Comparison of ENCODE assay signal across 5 worm cellular contexts in the genomic region with DNA sequence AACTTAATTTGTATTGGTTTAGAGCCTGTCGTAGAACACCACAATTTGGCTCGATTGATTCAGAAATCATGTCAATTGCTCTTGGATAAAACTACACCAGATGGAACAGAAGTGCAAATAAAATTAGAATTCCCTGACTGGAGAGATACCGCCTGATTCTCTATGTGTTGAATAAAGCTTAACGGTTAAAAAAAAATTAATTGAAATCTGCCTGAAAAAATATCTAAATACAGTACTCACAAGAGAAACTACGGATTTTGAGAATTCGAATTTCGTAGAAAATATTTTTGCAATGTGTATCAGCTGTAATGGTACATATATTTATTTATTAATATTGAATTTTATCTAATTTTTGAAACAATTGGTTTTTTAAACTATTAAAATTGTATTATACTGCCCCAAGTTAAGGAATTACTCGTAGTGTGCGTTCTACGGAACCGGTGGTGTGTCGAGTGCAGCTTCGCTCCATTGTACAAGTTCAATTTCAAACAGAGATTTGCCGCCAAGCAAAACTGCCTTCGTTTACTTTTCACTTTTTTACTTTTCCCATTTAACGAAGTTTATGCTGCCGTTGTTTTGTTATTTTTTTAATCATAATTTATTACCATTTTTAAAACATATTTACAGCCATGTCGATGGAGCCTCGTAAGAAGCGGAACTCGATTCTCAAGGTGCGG.
TF ChIP-seq lines count a peak whose summit lies in the region.

A gene (plus strand): TSS at position 626 of the 677 bp plus-strand sequence.

TF ChIP-seq in whole organism, L1 larva, 84 proteins besides CTCF, POLR2A, EP300 and RAD21 (continues in another document):
- TF ChIP-seq fkh-4 (tag; optimal IDR thresholded peaks at IDR 0.05; lab: Kevin White, UChicago; ENCODE audit: borderline replicate concordance) (peak; percentile 5), ets-5 (GFP tag; IDR thresholded peaks at IDR 0.05; lab: Robert Waterston, UW) (no peak), unc-130 (tag; optimal IDR thresholded peaks at IDR 0.05; lab: Kevin White, UChicago) (no peak), C34B4.2 (tag; optimal IDR thresholded peaks at IDR 0.05; lab: Kevin White, UChicago) (no peak), elt-2 (tag; optimal IDR thresholded peaks at IDR 0.05; lab: Kevin White, UChicago) (no peak), C04F5.9 (tag; optimal IDR thresholded peaks at IDR 0.05; lab: Kevin White, UChicago) (no peak), nhr-20 (tag; optimal IDR thresholded peaks at IDR 0.05; lab: Kevin White, UChicago) (peak; percentile 27), lin-35 (GFP tag; optimal IDR thresholded peaks at IDR 0.05; lab: Kevin White, UChicago) (peak; percentile 77 to 94), nhr-12 (tag; optimal IDR thresholded peaks at IDR 0.05; lab: Kevin White, UChicago) (no peak), unc-30 (tag; optimal IDR thresholded peaks at IDR 0.05; lab: Kevin White, UChicago) (no peak), aly-2 (tag; optimal IDR thresholded peaks at IDR 0.05; lab: Kevin White, UChicago) (no peak), tbx-2 (tag; optimal IDR thresholded peaks at IDR 0.05; lab: Kevin White, UChicago) (no peak), ama-1 (optimal IDR thresholded peaks at IDR 0.05; lab: Kevin White, UChicago) (no peak), C16A3.4 (tag; optimal IDR thresholded peaks at IDR 0.05; lab: Kevin White, UChicago) (peak; percentile 82), ztf-4 (tag; optimal IDR thresholded peaks at IDR 0.05; lab: Kevin White, UChicago) (no peak), lin-14 (GFP tag; optimal IDR thresholded peaks at IDR 0.05; lab: Kevin White, UChicago) (peak; percentile 46)

TF ChIP-seq in whole organism, L3 larva, 47 proteins besides CTCF, POLR2A, EP300 and RAD21 (continues in another document):
- TF ChIP-seq nhr-23 (tag; optimal IDR thresholded peaks at IDR 0.05; lab: Kevin White, UChicago) (peak; percentile 51), skn-1 (tag; optimal IDR thresholded peaks at IDR 0.05; lab: Kevin White, UChicago) (no peak), nfya-1 (tag; optimal IDR thresholded peaks at IDR 0.05; lab: Kevin White, UChicago; ENCODE audit: insufficient read depth) (peak; percentile 52), daf-12 (tag; optimal IDR thresholded peaks at IDR 0.05; lab: Kevin White, UChicago) (no peak), ceh-16 (tag; optimal IDR thresholded peaks at IDR 0.05; lab: Kevin White, UChicago) (no peak), nhr-67 (tag; optimal IDR thresholded peaks at IDR 0.05; lab: Kevin White, UChicago) (no peak), ztf-11 (tag; optimal IDR thresholded peaks at IDR 0.05; lab: Kevin White, UChicago) (no peak), jun-1 (tag; optimal IDR thresholded peaks at IDR 0.05; lab: Kevin White, UChicago) (peak; percentile 6), snpc-4 (tag; optimal IDR thresholded peaks at IDR 0.05; lab: Kevin White, UChicago) (no peak), fkh-10 (GFP tag; optimal IDR thresholded peaks at IDR 0.05; lab: Kevin White, UChicago) (no peak), tbx-2 (tag; optimal IDR thresholded peaks at IDR 0.05; lab: Kevin White, UChicago) (no peak), nhr-77 (tag; optimal IDR thresholded peaks at IDR 0.05; lab: Kevin White, UChicago) (no peak), egl-27 (tag; optimal IDR thresholded peaks at IDR 0.05; lab: Kevin White, UChicago) (no peak), zag-1 (tag; optimal IDR thresholded peaks at IDR 0.05; lab: Kevin White, UChicago) (no peak), nhr-43 (tag; optimal IDR thresholded peaks at IDR 0.05; lab: Kevin White, UChicago; ENCODE audit: poor library complexity, severe bottlenecking) (no peak), sea-2 (GFP tag; optimal IDR thresholded peaks at IDR 0.05; lab: Kevin White, UChicago) (no peak), nhr-25 (tag; optimal IDR thresholded peaks at IDR 0.05; lab: Kevin White, UChicago) (peak; percentile 28), lin-39 (tag; optimal IDR thresholded peaks at IDR 0.05; lab: Kevin White, UChicago) (peak; percentile 44)

TF ChIP-seq in whole organism, early embryonic, 17 proteins besides CTCF, POLR2A, EP300 and RAD21:
- peak; percentile 54 for TF ChIP-seq hmg-4 (GFP tag; optimal IDR thresholded peaks at IDR 0.05; lab: Kevin White, UChicago)
- TF ChIP-seq ceh-13 (GFP tag; optimal IDR thresholded peaks at IDR 0.05; lab: Kevin White, UChicago), result no peak
- TF ChIP-seq F13C5.2 (tag; optimal IDR thresholded peaks at IDR 0.05; lab: Kevin White, UChicago), result peak; percentile 51

TF ChIP-seq in whole organism, midembryonic, 9 proteins besides CTCF, POLR2A, EP300 and RAD21:
- TF ChIP-seq ztf-29 (GFP tag; IDR thresholded peaks at IDR 0.05; lab: Robert Waterston, UW) (no peak), ref-1 (GFP tag; conservative IDR thresholded peaks at IDR 0.05; lab: Robert Waterston, UW) (no peak), flt-1 (GFP tag; IDR thresholded peaks at IDR 0.05; lab: Robert Waterston, UW) (0 out of 2 replicates have a peak, but pooled peaks have one; percentile 33), tab-1 (GFP tag; IDR thresholded peaks at IDR 0.05; lab: Robert Waterston, UW) (no peak), ztf-23 (GFP tag; IDR thresholded peaks at IDR 0.05; lab: Robert Waterston, UW) (peak; percentile 73)

TF ChIP-seq in whole organism, young adult, 124 proteins besides CTCF, POLR2A, EP300 and RAD21 (continues in another document):
- TF ChIP-seq chd-7 (tag; optimal IDR thresholded peaks at IDR 0.05; lab: Kevin White, UChicago), result no peak
- TF ChIP-seq F33H1.4 (GFP tag; IDR thresholded peaks at IDR 0.05; lab: Robert Waterston, UW), result peak; percentile 44
- TF ChIP-seq zfh-2 (GFP tag; conservative IDR thresholded peaks at IDR 0.05; lab: Robert Waterston, UW), result no peak
- TF ChIP-seq lir-1 (GFP tag; conservative IDR thresholded peaks at IDR 0.05; lab: Robert Waterston, UW), result no peak
- TF ChIP-seq repo-1 (tag; optimal IDR thresholded peaks at IDR 0.05; lab: Kevin White, UChicago), result no peak
- no peak for TF ChIP-seq snpc-4 (GFP tag; optimal IDR thresholded peaks at IDR 0.05; lab: Kevin White, UChicago)
- peak in 1 of 4 experiments; percentile 59 for TF ChIP-seq snpc-4 (tag; optimal IDR thresholded peaks at IDR 0.05; lab: Kevin White, UChicago)
- TF ChIP-seq snpc-3.4 (tag; optimal IDR thresholded peaks at IDR 0.05; lab: Kevin White, UChicago), result peak; percentile 28
- TF ChIP-seq lin-54 (GFP tag; optimal IDR thresholded peaks at IDR 0.05; lab: Kevin White, UChicago), result peak; percentile 68
- TF ChIP-seq Y53F4B.3 (GFP tag; IDR thresholded peaks at IDR 0.05; lab: Robert Waterston, UW), result no peak
- TF ChIP-seq aptf-2 (GFP tag; conservative IDR thresholded peaks at IDR 0.05; lab: Robert Waterston, UW), result 0 out of 2 replicates have a peak, but pooled peaks have one; percentile 51
- TF ChIP-seq ceh-27 (GFP tag; optimal IDR thresholded peaks at IDR 0.05; lab: Kevin White, UChicago), result peak; percentile 30
- peak; percentile 75 for TF ChIP-seq lsl-1 (GFP tag; optimal IDR thresholded peaks at IDR 0.05; lab: Kevin White, UChicago)
- peak; percentile 95 for TF ChIP-seq ceh-100 (GFP tag; IDR thresholded peaks at IDR 0.05; lab: Robert Waterston, UW)
- no peak for TF ChIP-seq akir-1 (GFP tag; optimal IDR thresholded peaks at IDR 0.05; lab: Kevin White, UChicago)
- TF ChIP-seq ztf-18 (tag; optimal IDR thresholded peaks at IDR 0.05; lab: Kevin White, UChicago), result peak; percentile 42
- peak; percentile 79 for TF ChIP-seq dpl-1 (GFP tag; optimal IDR thresholded peaks at IDR 0.05; lab: Kevin White, UChicago)
- peak; percentile 39 for TF ChIP-seq nhr-80 (tag; optimal IDR thresholded peaks at IDR 0.05; lab: Kevin White, UChicago)
- TF ChIP-seq Y79H2A.3 (GFP tag; conservative IDR thresholded peaks at IDR 0.05; lab: Robert Waterston, UW), result peak; percentile 31; the same call in 1 of the 2 replicates
- TF ChIP-seq tbp1 (GFP tag; optimal IDR thresholded peaks at IDR 0.05; lab: Kevin White, UChicago), result peak; percentile 25
- TF ChIP-seq ztf-28 (GFP tag; IDR thresholded peaks at IDR 0.05; lab: Robert Waterston, UW), result 0 out of 2 replicates have a peak, but pooled peaks have one; percentile 63
- peak; percentile 75 for TF ChIP-seq ceh-91 (GFP tag; IDR thresholded peaks at IDR 0.05; lab: Robert Waterston, UW)
- no peak for TF ChIP-seq rpc-1 (optimal IDR thresholded peaks at IDR 0.05; lab: Kevin White, UChicago)
- TF ChIP-seq rpc-1 (tag; optimal IDR thresholded peaks at IDR 0.05; lab: Kevin White, UChicago), result no peak
- 0 out of 2 replicates have a peak, but pooled peaks have one; percentile 59 for TF ChIP-seq ztf-25 (GFP tag; IDR thresholded peaks at IDR 0.05; lab: Robert Waterston, UW)
- peak; percentile 68 for TF ChIP-seq unc-130 (GFP tag; optimal IDR thresholded peaks at IDR 0.05; lab: Kevin White, UChicago)
- peak; percentile 90 for TF ChIP-seq efl-1 (GFP tag; optimal IDR thresholded peaks at IDR 0.05; lab: Kevin White, UChicago)
- peak; percentile 59 for TF ChIP-seq attf-5 (GFP tag; optimal IDR thresholded peaks at IDR 0.05; lab: Kevin White, UChicago)
- peak; percentile 45; the same call in 1 of the 2 replicates for TF ChIP-seq rcor-1 (GFP tag; IDR thresholded peaks at IDR 0.05; lab: Robert Waterston, UW)
- no peak for TF ChIP-seq hrde-1 (tag; optimal IDR thresholded peaks at IDR 0.05; lab: Kevin White, UChicago; ENCODE audit: borderline replicate concordance)
- no peak for TF ChIP-seq hsf-1 (GFP tag; IDR thresholded peaks at IDR 0.05; lab: Robert Waterston, UW)
- TF ChIP-seq lsy-27 (tag; optimal IDR thresholded peaks at IDR 0.05; lab: Kevin White, UChicago; ENCODE audit: borderline replicate concordance, insufficient read depth), result no peak
- 0 out of 2 replicates have a peak, but pooled peaks have one; percentile 35 for TF ChIP-seq let-526 (GFP tag; IDR thresholded peaks at IDR 0.05; lab: Robert Waterston, UW)
- no peak for TF ChIP-seq Y56A3A.18 (GFP tag; IDR thresholded peaks at IDR 0.05; lab: Robert Waterston, UW)
- peak; percentile 80 for TF ChIP-seq F23B12.7 (tag; optimal IDR thresholded peaks at IDR 0.05; lab: Kevin White, UChicago; ENCODE audit: insufficient read depth)
- peak; percentile 74 for TF ChIP-seq dox-1 (GFP tag; IDR thresholded peaks at IDR 0.05; lab: Robert Waterston, UW)
- TF ChIP-seq bed-2 (GFP tag; IDR thresholded peaks at IDR 0.05; lab: Robert Waterston, UW), result no peak
- peak; percentile 63; the same call in 1 of the 2 replicates for TF ChIP-seq attf-3 (GFP tag; conservative IDR thresholded peaks at IDR 0.05; lab: Robert Waterston, UW)
- TF ChIP-seq hmg-1.2 (GFP tag; IDR thresholded peaks at IDR 0.05; lab: Robert Waterston, UW), result peak; percentile 46; the same call in 1 of the 2 replicates
- TF ChIP-seq mcd-1 (GFP tag; IDR thresholded peaks at IDR 0.05; lab: Robert Waterston, UW), result peak; percentile 80
- TF ChIP-seq madf-6 (GFP tag; IDR thresholded peaks at IDR 0.05; lab: Robert Waterston, UW), result peak; percentile 69
- TF ChIP-seq snpc-1.1 (tag; optimal IDR thresholded peaks at IDR 0.05; lab: Kevin White, UChicago; ENCODE audit: insufficient read depth), result no peak
- peak; percentile 74 for TF ChIP-seq D2030.7 (GFP tag; IDR thresholded peaks at IDR 0.05; lab: Robert Waterston, UW)
